Worm (Caenorhabditis elegans): ENCODE results near the gene sao-1.

DNA sequence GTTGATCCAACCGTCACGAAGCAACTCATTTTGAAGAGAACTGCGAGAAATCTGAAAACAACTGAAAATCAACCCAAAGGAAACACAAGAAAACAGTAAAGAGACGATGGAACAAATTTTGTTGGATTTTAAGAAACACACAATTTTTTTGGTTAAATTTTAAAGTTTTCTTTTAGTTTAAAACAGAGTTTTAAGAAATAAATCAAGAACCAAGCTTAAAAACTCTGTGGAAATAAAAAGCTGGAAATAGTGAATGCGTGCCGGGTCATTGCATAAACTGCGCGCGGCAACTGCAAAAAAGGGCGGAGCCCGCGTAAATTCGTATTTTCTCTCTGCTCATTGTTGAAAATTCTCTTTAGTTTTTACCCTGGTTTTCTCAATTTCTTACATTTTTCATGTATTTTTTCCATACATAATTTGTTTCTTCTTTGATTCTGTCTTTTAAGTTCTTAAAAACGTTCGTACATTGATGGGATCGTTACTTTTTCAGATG, 1.8 kb upstream of the sao-1 start, which contains the start of the genes algn-13 and R10D12.13:
- no peak for TF ChIP-seq snpc-4 (tag; optimal IDR thresholded peaks at IDR 0.05)
- no peak for TF ChIP-seq zip-8 (tag; optimal IDR thresholded peaks at IDR 0.05)
- no peak for TF ChIP-seq nhr-28 (tag; optimal IDR thresholded peaks at IDR 0.05)
- TF ChIP-seq ces-1 (GFP tag; optimal IDR thresholded peaks at IDR 0.05), result peak; percentile 40
- TF ChIP-seq nhr-12 (tag; optimal IDR thresholded peaks at IDR 0.05), result no peak
- peak; percentile 68 for TF ChIP-seq ceh-43 (GFP tag; optimal IDR thresholded peaks at IDR 0.05)
- TF ChIP-seq mls-2 (tag; optimal IDR thresholded peaks at IDR 0.05), result peak; percentile 84

Data from whole organism, mixed stage, embryonic.